Fruit fly (Drosophila melanogaster): Measurements from ENCODE around the gene CG16700.

Gene CG16700

dm6 chrX:17078139-17078977 is 13.3 kb upstream of the CG16700 start, which contains the start of gene CG4949 (continued):
- TF ChIP-seq row (GFP tag; IDR thresholded peaks at IDR 0.05) (peak; percentile 68), CG11504 (tag; optimal IDR thresholded peaks at IDR 0.05) (no peak), scrt (GFP tag; optimal IDR thresholded peaks at IDR 0.05) (no peak), ci (GFP tag; IDR thresholded peaks at IDR 0.05) (no peak), kah (GFP tag; optimal IDR thresholded peaks at IDR 0.05) (no peak), fd96Cb (tag; optimal IDR thresholded peaks at IDR 0.05) (no peak), Sin3A (optimal IDR thresholded peaks at IDR 0.05) (no peak), CG12155 (GFP tag; optimal IDR thresholded peaks at IDR 0.05) (no peak), CG6791 (GFP tag; IDR thresholded peaks at IDR 0.05; ENCODE audit: partially characterized antibody) (peak; percentile 94), CG11093 (GFP tag; IDR thresholded peaks at IDR 0.05) (no peak), vfl (GFP tag; optimal IDR thresholded peaks at IDR 0.05) (no peak), CG17359 (tag; optimal IDR thresholded peaks at IDR 0.05) (no peak), Xrp1 (GFP tag; IDR thresholded peaks at IDR 0.05) (no peak), NC2α (GFP tag; optimal IDR thresholded peaks at IDR 0.05) (no peak), CG14860 (GFP tag; IDR thresholded peaks at IDR 0.05; ENCODE audit: partially characterized antibody) (peak; percentile 85), HLH4C (GFP tag; IDR thresholded peaks at IDR 0.05; ENCODE audit: partially characterized antibody) (peak; percentile 92), kni (GFP tag; optimal IDR thresholded peaks at IDR 0.05) (no peak), NfI (GFP tag; optimal IDR thresholded peaks at IDR 0.05) (peak; percentile 13), Vsx1 (GFP tag; optimal IDR thresholded peaks at IDR 0.05) (no peak), unc-4 (GFP tag; IDR thresholded peaks at IDR 0.05; ENCODE audit: partially characterized antibody) (peak; percentile 72), PHDP (tag; optimal IDR thresholded peaks at IDR 0.05) (no peak), CG4404 (GFP tag; IDR thresholded peaks at IDR 0.05) (no peak), CG6654 (GFP tag; optimal IDR thresholded peaks at IDR 0.05) (no peak), klu (GFP tag; IDR thresholded peaks at IDR 0.05) (no peak), Max (GFP tag; optimal IDR thresholded peaks at IDR 0.05) (no peak), CG18599 (GFP tag; optimal IDR thresholded peaks at IDR 0.05) (no peak), CG12391 (tag; optimal IDR thresholded peaks at IDR 0.05) (peak; percentile 21), CG12769 (tag; optimal IDR thresholded peaks at IDR 0.05) (no peak), D19B (GFP tag; optimal IDR thresholded peaks at IDR 0.05) (no peak), oc (tag; optimal IDR thresholded peaks at IDR 0.05) (no peak), CG33557 (GFP tag; optimal IDR thresholded peaks at IDR 0.05) (no peak), CG34422 (GFP tag; IDR thresholded peaks at IDR 0.05) (no peak), Sox100B (GFP tag; optimal IDR thresholded peaks at IDR 0.05) (peak; percentile 41), CoRest (tag; optimal IDR thresholded peaks at IDR 0.05) (peak; percentile 14), sob (GFP tag; IDR thresholded peaks at IDR 0.05) (no peak), seq (GFP tag; IDR thresholded peaks at IDR 0.05) (no peak), bigmax (GFP tag; optimal IDR thresholded peaks at IDR 0.05) (no peak), CG3726 (GFP tag; IDR thresholded peaks at IDR 0.05) (no peak), danr (GFP tag; IDR thresholded peaks at IDR 0.05) (no peak), sim (GFP tag; IDR thresholded peaks at IDR 0.05) (no peak), ro (GFP tag; IDR thresholded peaks at IDR 0.05) (no peak), Dad (GFP tag; optimal IDR thresholded peaks at IDR 0.05) (no peak), ara (GFP tag; IDR thresholded peaks at IDR 0.05) (no peak), CG10209 (GFP tag; optimal IDR thresholded peaks at IDR 0.05) (peak; percentile 18), Antp (GFP tag; optimal IDR thresholded peaks at IDR 0.05) (no peak), CG15011 (GFP tag; optimal IDR thresholded peaks at IDR 0.05) (no peak), CG17328 (GFP tag; IDR thresholded peaks at IDR 0.05) (no peak), CG15479 (GFP tag; optimal IDR thresholded peaks at IDR 0.05) (no peak), CG4282 (GFP tag; optimal IDR thresholded peaks at IDR 0.05) (no peak), sisA (GFP tag; IDR thresholded peaks at IDR 0.05) (no peak)
